Worm (Caenorhabditis elegans) whole organism, L3 larva: ENCODE data around the gene pgph-1.

ENCODE experiments used
- lin-39 ChIP-seq: fragments of 150-350 bp; optimal IDR thresholded peaks from 2 replicates; lab custom pipeline; 2018; ENCODE audit warnings: missing biosample characterization, missing genetic modification reagents, missing genetic modification characterization
- nhr-237 ChIP-seq: fragments of 150-350 bp; optimal IDR thresholded peaks from 2 replicates; lab custom pipeline; 2014; ENCODE audit warnings: missing biosample characterization, missing genetic modification characterization
- unc-39 ChIP-seq: sonication (generic microtip); optimal IDR thresholded peaks from 4 replicates; lab custom pipeline; 2017; ENCODE audit warnings: missing biosample characterization, missing genetic modification characterization

ce11 chrV:5756193-5756592 is 2.9 kb upstream of the pgph-1 start, which contains the start of gene C53A3.3:
- TF ChIP-seq nhr-237 (no peak), lin-39 (tag; lab: Kevin White, UChicago) (no peak), unc-39 (tag; lab: Kevin White, UChicago) (no peak)
